Fruit fly (Drosophila melanogaster) whole organism, prepupa: Measurements from ENCODE around the gene CG15177.

Source experiments
- CG15336 ChIP-seq: fragments of 200-800 bp; sonication (Bioruptor generic); IDR thresholded peaks from 2 replicates; pipeline ENCODE4 v1.3.6; 2022; ENCODE audit warnings: missing biosample characterization, missing genetic modification characterization
- CG1621 ChIP-seq: fragments of 200-800 bp; sonication (Bioruptor generic); optimal IDR thresholded peaks from 3 replicates; lab custom pipeline; 2018; ENCODE audit warnings: missing biosample characterization, mild to moderate bottlenecking, missing genetic modification characterization
- CG31627 ChIP-seq: fragments of 200-800 bp; sonication (Bioruptor generic); optimal IDR thresholded peaks from 3 replicates; lab custom pipeline; 2016; ENCODE audit warnings: missing biosample characterization, missing genetic modification characterization
- CG6808 ChIP-seq: fragments of 200-800 bp; sonication (Bioruptor generic); optimal IDR thresholded peaks from 3 replicates; lab custom pipeline; 2017; ENCODE audit warnings: missing biosample characterization, missing genetic modification characterization, mild to moderate bottlenecking, moderate library complexity, missing genetic modification reagents
- CG7368 ChIP-seq: fragments of 200-800 bp; sonication (Bioruptor generic); optimal IDR thresholded peaks from 3 replicates; lab custom pipeline; 2016; ENCODE audit warnings: missing biosample characterization, missing genetic modification characterization
- CG8119 ChIP-seq: fragments of 200-800 bp; sonication (Bioruptor generic); IDR thresholded peaks from 3 replicates; pipeline ENCODE4 v1.3.6; 2022; ENCODE audit warnings: missing biosample characterization, missing genetic modification characterization
- CG8319 ChIP-seq: fragments of 200-800 bp; sonication (Bioruptor generic); optimal IDR thresholded peaks from 3 replicates; lab custom pipeline; 2016; ENCODE audit warnings: missing biosample characterization, missing genetic modification characterization
- Hr39 ChIP-seq: fragments of 200-800 bp; sonication (Bioruptor generic); optimal IDR thresholded peaks from 2 replicates; lab custom pipeline; 2016; ENCODE audit warnings: missing biosample characterization, missing genetic modification characterization
- Met ChIP-seq: fragments of 200-800 bp; sonication (Bioruptor generic); optimal IDR thresholded peaks from 3 replicates; lab custom pipeline; 2016; ENCODE audit warnings: missing biosample characterization, missing genetic modification characterization
- Sox14 ChIP-seq: fragments of 200-800 bp; sonication (Bioruptor generic); optimal IDR thresholded peaks from 3 replicates; lab custom pipeline; 2016; ENCODE audit warnings: missing biosample characterization, missing genetic modification characterization
- Sox15 ChIP-seq: fragments of 200-800 bp; sonication (Bioruptor generic); optimal IDR thresholded peaks from 3 replicates; lab custom pipeline; 2016; ENCODE audit warnings: missing biosample characterization, missing genetic modification characterization
- acj6 ChIP-seq: fragments of 200-800 bp; sonication (Bioruptor generic); optimal IDR thresholded peaks from 3 replicates; lab custom pipeline; 2016; ENCODE audit warnings: missing biosample characterization, missing genetic modification characterization
- fkh ChIP-seq: fragments of 200-800 bp; sonication (Bioruptor generic); optimal IDR thresholded peaks from 3 replicates; lab custom pipeline; 2017; ENCODE audit warnings: missing biosample characterization, mild to moderate bottlenecking, missing genetic modification characterization, moderate library complexity
- spab ChIP-seq: fragments of 200-800 bp; sonication (Bioruptor generic); optimal IDR thresholded peaks from 2 replicates; lab custom pipeline; 2017; ENCODE audit warnings: missing biosample characterization, mild to moderate bottlenecking, missing genetic modification characterization, missing genetic modification reagents
- svp ChIP-seq: fragments of 200-800 bp; sonication (Bioruptor generic); peaks from one replicate; lab custom pipeline; 2016; ENCODE audit warnings: missing biosample characterization, missing genetic modification characterization

Gene CG15177

DNA sequence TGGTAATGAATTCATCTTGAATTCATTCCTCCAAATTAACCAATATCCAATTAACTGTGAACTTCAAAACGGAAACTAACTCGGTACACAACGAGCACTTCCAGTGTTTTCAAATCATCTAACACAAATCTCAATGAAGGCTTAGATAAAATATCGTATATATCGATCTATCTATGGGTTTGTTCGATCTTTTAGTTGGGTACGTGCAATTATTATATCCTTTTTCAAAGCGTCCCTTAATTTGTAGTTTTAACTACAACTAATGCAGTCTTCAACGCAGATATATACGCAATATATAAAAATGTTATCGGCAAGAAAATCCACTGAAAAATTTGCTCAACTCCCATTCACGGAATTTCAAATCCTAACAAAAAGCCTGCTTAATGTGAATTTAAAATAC is 31.2 kb downstream of the CG15177 start, which contains the start of gene CG1138:
Gene CG1138, minus strand, starts transcription at position 101 of the 400 bp plus-strand sequence.
- TF ChIP-seq spab (GFP tag; lab: Kevin White, UChicago): no peak
- no peak for TF ChIP-seq CG6808 (GFP tag; lab: Kevin White, UChicago)
- TF ChIP-seq CG8319: no peak
- no peak for TF ChIP-seq CG7368
- no peak for TF ChIP-seq Sox14 (GFP tag; lab: Kevin White, UChicago)
- no peak for TF ChIP-seq Sox15

DNA sequence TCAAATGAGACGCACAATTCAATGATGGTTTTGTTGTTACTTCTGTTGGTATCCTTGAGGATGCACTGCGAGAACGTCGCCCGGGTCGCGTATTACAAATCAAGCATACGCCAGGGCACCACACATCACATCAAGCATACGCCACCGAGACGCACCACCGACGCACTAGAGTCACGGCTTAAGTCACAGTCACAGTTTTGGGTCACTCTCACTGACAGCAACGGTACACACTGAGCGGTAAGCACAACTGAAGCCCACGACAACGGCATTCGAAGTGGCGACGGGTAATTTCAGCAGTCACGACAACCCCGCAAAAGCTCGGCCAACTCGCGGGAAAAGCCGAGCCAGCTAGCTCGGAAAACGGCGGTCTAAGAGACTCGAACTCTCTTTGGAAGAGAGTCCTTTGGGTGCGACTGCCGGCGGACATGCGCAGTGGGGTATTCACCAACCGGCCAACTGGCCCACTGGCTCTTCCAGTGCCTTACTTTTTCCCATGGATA is 36.0 kb downstream of the CG15177 start, which contains the start of gene dpr11:
Gene dpr11, minus strand, starts transcription at position 263 of the 500 bp plus-strand sequence.
- TF ChIP-seq fkh (GFP tag; lab: Kevin White, UChicago) (no peak), Hr39 (GFP tag; lab: Kevin White, UChicago) (no peak), CG31627 (GFP tag; lab: Kevin White, UChicago) (no peak), Met (GFP tag; lab: Kevin White, UChicago) (no peak), CG15336 (GFP tag; lab: Robert Waterston, UW) (no peak), CG1621 (tag; lab: Kevin White, UChicago) (no peak)
- TF ChIP-seq, all 60 proteins: peak for 0

dm6 chr3R:6580484-6580883 is 48.6 kb downstream of the CG15177 start, which contains the start of gene CG2336:
Gene CG2336, plus strand, starts transcription at chr3R:6580784.
- TF ChIP-seq svp (GFP tag; lab: Kevin White, UChicago) (no peak), CG8119 (GFP tag; lab: Robert Waterston, UW) (no peak), CG1621 (tag; lab: Kevin White, UChicago) (no peak), acj6 (GFP tag; lab: Kevin White, UChicago) (no peak)
